Fruit fly (Drosophila melanogaster) whole organism, embryonic: Measurements from ENCODE around the gene Wnt6.

ENCODE experiments used
- Blimp-1 ChIP-seq: fragments of 200-800 bp; sonication (Bioruptor generic); optimal IDR thresholded peaks from 3 replicates; lab custom pipeline; 2018; ENCODE audit warnings: missing biosample characterization, missing genetic modification characterization, mild to moderate bottlenecking, moderate library complexity, missing genetic modification reagents
- CG11695 ChIP-seq: fragments of 200-800 bp; sonication (Bioruptor generic); IDR thresholded peaks from 3 replicates; pipeline ENCODE4 v1.3.6; 2022; ENCODE audit warnings: missing biosample characterization, missing genetic modification characterization
- CG11696 ChIP-seq: fragments of 200-800 bp; sonication (Bioruptor generic); IDR thresholded peaks from 2 replicates; pipeline ENCODE4 v1.3.6; 2022; ENCODE audit warnings: missing biosample characterization, missing genetic modification characterization
- CG11723 ChIP-seq: fragments of 200-800 bp; sonication (Bioruptor generic); optimal IDR thresholded peaks from 2 replicates; lab custom pipeline; 2017; ENCODE audit warnings: missing biosample characterization, mild to moderate bottlenecking, missing genetic modification characterization
- CG12071 ChIP-seq: fragments of 200-800 bp; sonication (Bioruptor generic); optimal IDR thresholded peaks from 3 replicates; lab custom pipeline; 2018; ENCODE audit warnings: missing biosample characterization, mild to moderate bottlenecking, missing genetic modification characterization
- CG12942 ChIP-seq: fragments of 200-800 bp; sonication (Bioruptor generic); optimal IDR thresholded peaks from 3 replicates; lab custom pipeline; 2016; ENCODE audit warnings: missing biosample characterization, missing genetic modification characterization
- CG14014 ChIP-seq: fragments of 200-800 bp; sonication (Bioruptor generic); IDR thresholded peaks from 2 replicates; pipeline ENCODE4 v1.3.6; 2022; ENCODE audit warnings: missing biosample characterization, missing genetic modification characterization
- CG14667 ChIP-seq: fragments of 200-800 bp; sonication (Bioruptor generic); IDR thresholded peaks from 2 replicates; pipeline ENCODE4 v1.3.6; 2022; ENCODE audit warnings: missing biosample characterization, missing genetic modification characterization
- CG18262 ChIP-seq: fragments of 200-800 bp; optimal IDR thresholded peaks from 3 replicates; lab custom pipeline; 2019; ENCODE audit warnings: missing biosample characterization, mild to moderate bottlenecking, missing genetic modification characterization, moderate library complexity
- CG2202 ChIP-seq: fragments of 200-800 bp; sonication (Bioruptor generic); optimal IDR thresholded peaks from 2 replicates; lab custom pipeline; 2018; ENCODE audit warnings: missing biosample characterization, mild to moderate bottlenecking, missing genetic modification characterization
- CG2712 ChIP-seq: fragments of 200-800 bp; optimal IDR thresholded peaks from 3 replicates; lab custom pipeline; 2019; ENCODE audit warnings: missing biosample characterization, mild to moderate bottlenecking, missing genetic modification characterization, moderate library complexity
- CG31388 ChIP-seq: fragments of 200-800 bp; sonication (Bioruptor generic); optimal IDR thresholded peaks from 2 replicates; lab custom pipeline; 2016; ENCODE audit warnings: missing biosample characterization, missing genetic modification characterization
- CG32767 ChIP-seq: fragments of 200-800 bp; sonication (Bioruptor generic); IDR thresholded peaks from 2 replicates; pipeline ENCODE4 v1.3.6; 2022; ENCODE audit warnings: missing biosample characterization, missing genetic modification characterization
- CG34376 ChIP-seq: fragments of 200-800 bp; sonication (Bioruptor generic); optimal IDR thresholded peaks from 2 replicates; lab custom pipeline; 2018; ENCODE audit warnings: missing biosample characterization, mild to moderate bottlenecking, missing genetic modification characterization
- CG42726 ChIP-seq: fragments of 200-800 bp; sonication (Bioruptor generic); IDR thresholded peaks from 2 replicates; pipeline ENCODE4 v1.3.6; 2022; ENCODE audit warnings: missing biosample characterization, missing genetic modification characterization; ENCODE audit not compliant: partially characterized antibody
- CG4360 ChIP-seq: fragments of 200-800 bp; sonication (Bioruptor generic); IDR thresholded peaks from 2 replicates; pipeline ENCODE4 v1.3.6; 2022; ENCODE audit warnings: missing biosample characterization, missing genetic modification characterization
- CG4424 ChIP-seq: fragments of 200-800 bp; sonication (Bioruptor generic); optimal IDR thresholded peaks from 3 replicates; lab custom pipeline; 2016; ENCODE audit warnings: missing biosample characterization, missing genetic modification characterization
- CG4854 ChIP-seq: fragments of 200-800 bp; sonication (Bioruptor generic); optimal IDR thresholded peaks from 2 replicates; lab custom pipeline; 2016; ENCODE audit warnings: missing biosample characterization, missing genetic modification characterization, inconsistent platforms
- CG8944 ChIP-seq: fragments of 200-800 bp; sonication (Bioruptor generic); optimal IDR thresholded peaks from 3 replicates; lab custom pipeline; 2016; ENCODE audit warnings: missing biosample characterization, missing genetic modification characterization
- CG9797 ChIP-seq: fragments of 200-800 bp; sonication (Bioruptor generic); optimal IDR thresholded peaks from 3 replicates; lab custom pipeline; 2018; ENCODE audit warnings: missing biosample characterization, mild to moderate bottlenecking, missing genetic modification characterization
- CG9932 ChIP-seq: fragments of 200-800 bp; sonication (Bioruptor generic); IDR thresholded peaks from 2 replicates; pipeline ENCODE4 v1.3.6; 2022; ENCODE audit warnings: missing biosample characterization, missing genetic modification characterization
- CoRest ChIP-seq: fragments of 200-800 bp; sonication (Bioruptor generic); optimal IDR thresholded peaks from 3 replicates; lab custom pipeline; 2018; ENCODE audit warnings: missing biosample characterization, mild to moderate bottlenecking, missing genetic modification characterization, moderate library complexity
- Dad ChIP-seq: fragments of 200-800 bp; sonication (Bioruptor generic); optimal IDR thresholded peaks from 3 replicates; lab custom pipeline; 2016; ENCODE audit warnings: missing biosample characterization, missing genetic modification characterization
- Dll ChIP-seq: fragments of 200-800 bp; sonication (Bioruptor generic); IDR thresholded peaks from 4 replicates; pipeline ENCODE4 v1.3.6; 2022; ENCODE audit warnings: missing biosample characterization, missing genetic modification characterization; ENCODE audit not compliant: partially characterized antibody
- Dp ChIP-seq: fragments of 200-800 bp; sonication (Bioruptor generic); optimal IDR thresholded peaks from 2 replicates; lab custom pipeline; 2018; ENCODE audit warnings: missing biosample characterization, mild to moderate bottlenecking, missing genetic modification characterization, moderate library complexity
- Dref ChIP-seq: fragments of 200-800 bp; sonication (Bioruptor generic); IDR thresholded peaks from 2 replicates; pipeline ENCODE4 v1.3.6; 2022; ENCODE audit warnings: missing biosample characterization, missing genetic modification characterization
- Gsc ChIP-seq: fragments of 200-800 bp; sonication (Bioruptor generic); IDR thresholded peaks from 2 replicates; pipeline ENCODE4 v1.3.6; 2022; ENCODE audit warnings: missing biosample characterization, missing genetic modification characterization
- Gug ChIP-seq: fragments of 200-800 bp; sonication (Bioruptor generic); IDR thresholded peaks from 4 replicates; pipeline ENCODE4 v1.3.6; 2022; ENCODE audit warnings: missing biosample characterization, missing genetic modification characterization
- Max ChIP-seq: fragments of 200-800 bp; sonication (Bioruptor generic); optimal IDR thresholded peaks from 2 replicates; lab custom pipeline; 2016; ENCODE audit warnings: missing biosample characterization, mild to moderate bottlenecking, missing genetic modification characterization
- Nf-YA ChIP-seq: fragments of 200-800 bp; sonication (Bioruptor generic); IDR thresholded peaks from 2 replicates; pipeline ENCODE4 v1.3.6; 2022; ENCODE audit warnings: missing biosample characterization, missing genetic modification characterization
- Nf-YB ChIP-seq: fragments of 200-800 bp; sonication (Bioruptor generic); optimal IDR thresholded peaks from 3 replicates; lab custom pipeline; 2019; ENCODE audit warnings: missing biosample characterization, mild to moderate bottlenecking, missing genetic modification characterization, moderate library complexity
- Oaz ChIP-seq: fragments of 200-800 bp; sonication (Bioruptor generic); IDR thresholded peaks from 2 replicates; pipeline ENCODE4 v1.3.6; 2022; ENCODE audit warnings: missing biosample characterization, missing genetic modification characterization
- Rfx ChIP-seq: fragments of 200-800 bp; sonication (Bioruptor generic); IDR thresholded peaks from 2 replicates; pipeline ENCODE4 v1.3.6; 2022; ENCODE audit warnings: missing biosample characterization, missing genetic modification characterization
- ara ChIP-seq: fragments of 200-800 bp; sonication (Bioruptor generic); IDR thresholded peaks from 2 replicates; pipeline ENCODE4 v1.3.6; 2022; ENCODE audit warnings: missing biosample characterization, missing genetic modification characterization
- ase ChIP-seq: fragments of 200-800 bp; sonication (Bioruptor generic); IDR thresholded peaks from 3 replicates; pipeline ENCODE4 v1.3.6; 2022; ENCODE audit warnings: missing biosample characterization, missing genetic modification characterization
- bcd ChIP-seq: fragments of 200-800 bp; sonication (Bioruptor generic); optimal IDR thresholded peaks from 2 replicates; lab custom pipeline; 2017; ENCODE audit warnings: missing biosample characterization, mild to moderate bottlenecking, missing genetic modification characterization
- bigmax ChIP-seq: fragments of 200-800 bp; sonication (Bioruptor generic); optimal IDR thresholded peaks from 2 replicates; lab custom pipeline; 2018; ENCODE audit warnings: missing biosample characterization, mild to moderate bottlenecking, missing genetic modification characterization
- caup ChIP-seq: fragments of 200-800 bp; sonication (Bioruptor generic); optimal IDR thresholded peaks from 3 replicates; lab custom pipeline; 2017; ENCODE audit warnings: missing biosample characterization, mild to moderate bottlenecking, missing genetic modification characterization, moderate library complexity; ENCODE audit not compliant: severe bottlenecking
- gcm2 ChIP-seq: fragments of 200-800 bp; sonication (Bioruptor generic); optimal IDR thresholded peaks from 2 replicates; lab custom pipeline; 2016; ENCODE audit warnings: missing biosample characterization, missing genetic modification characterization
- gsb ChIP-seq: fragments of 200-800 bp; sonication (Bioruptor generic); IDR thresholded peaks from 2 replicates; pipeline ENCODE4 v1.3.6; 2022; ENCODE audit warnings: missing biosample characterization, missing genetic modification characterization
- lilli ChIP-seq: fragments of 200-800 bp; sonication (Bioruptor generic); optimal IDR thresholded peaks from 3 replicates; lab custom pipeline; 2016; ENCODE audit warnings: missing biosample characterization, missing genetic modification characterization
- mam ChIP-seq: fragments of 200-800 bp; sonication (Bioruptor generic); optimal IDR thresholded peaks from 3 replicates; lab custom pipeline; 2016; ENCODE audit warnings: missing biosample characterization, missing genetic modification characterization
- pnt ChIP-seq: fragments of 200-800 bp; sonication (Bioruptor generic); optimal IDR thresholded peaks from 3 replicates; lab custom pipeline; 2016; ENCODE audit warnings: missing biosample characterization, missing genetic modification characterization
- pum ChIP-seq: fragments of 200-800 bp; sonication (Bioruptor generic); optimal IDR thresholded peaks from 2 replicates; lab custom pipeline; 2016; ENCODE audit warnings: missing biosample characterization, missing genetic modification characterization
- repo ChIP-seq: fragments of 200-800 bp; sonication (Bioruptor generic); optimal IDR thresholded peaks from 2 replicates; lab custom pipeline; 2016; ENCODE audit warnings: missing biosample characterization, missing genetic modification characterization
- scrt ChIP-seq: fragments of 200-800 bp; sonication (Bioruptor generic); optimal IDR thresholded peaks from 2 replicates; lab custom pipeline; 2018; ENCODE audit warnings: missing biosample characterization, mild to moderate bottlenecking, missing genetic modification characterization, moderate library complexity
- sim ChIP-seq: fragments of 200-800 bp; sonication (Bioruptor generic); IDR thresholded peaks from 2 replicates; pipeline ENCODE4 v1.3.6; 2022; ENCODE audit warnings: missing biosample characterization, missing genetic modification characterization
- stc ChIP-seq: fragments of 200-800 bp; sonication (Bioruptor generic); IDR thresholded peaks from 2 replicates; pipeline ENCODE4 v1.3.6; 2022; ENCODE audit warnings: missing biosample characterization, missing genetic modification characterization
- tll ChIP-seq, 2 experiments: fragments of 200-800 bp in 1 of 2; fragments of >200 bp in 1 of 2; sonication (Bioruptor generic) in 1 of 2; optimal IDR thresholded peaks; 2 replicates each; lab custom pipeline; 2017 to 2019; ENCODE audit warnings: missing biosample characterization in 2 of 2, missing genetic modification characterization in 2 of 2, mild to moderate bottlenecking in 1 of 2, moderate library complexity in 1 of 2
- tup ChIP-seq: fragments of 200-800 bp; sonication (Bioruptor generic); optimal IDR thresholded peaks from 2 replicates; lab custom pipeline; 2016; ENCODE audit warnings: missing biosample characterization, mild to moderate bottlenecking, missing genetic modification characterization, moderate library complexity
- tx ChIP-seq: fragments of 200-800 bp; sonication (Bioruptor generic); optimal IDR thresholded peaks from 2 replicates; lab custom pipeline; 2016; ENCODE audit warnings: missing biosample characterization, missing genetic modification characterization

The Wnt6 gene

dm6 chr2L:7313233-7313858, 20.2 kb upstream of the Wnt6 start (continued):
- no peak for TF ChIP-seq repo (GFP tag; lab: Kevin White, UChicago)
- no peak for TF ChIP-seq CG42726 (GFP tag; lab: Robert Waterston, UW)
- peak; percentile 67; the same call in 1 of the 2 replicates for TF ChIP-seq ara (GFP tag; lab: Robert Waterston, UW)
- TF ChIP-seq bcd (GFP tag; lab: Kevin White, UChicago): peak; percentile 7
- TF ChIP-seq CG32767 (GFP tag; lab: Robert Waterston, UW): no peak
- no peak for TF ChIP-seq Dad (GFP tag; lab: Kevin White, UChicago)
- no peak for TF ChIP-seq Dp (GFP tag; lab: Kevin White, UChicago)
- no peak for TF ChIP-seq tup (GFP tag; lab: Kevin White, UChicago)
- no peak for TF ChIP-seq CG14014 (GFP tag; lab: Robert Waterston, UW)
- TF ChIP-seq tll (GFP tag; optimal IDR thresholded peaks at IDR 0.05; lab: Kevin White, UChicago): no peak
- no peak for TF ChIP-seq CG12071 (GFP tag; lab: Kevin White, UChicago)
- TF ChIP-seq CG2202 (tag; lab: Kevin White, UChicago): peak; percentile 20
- peak; percentile 42 for TF ChIP-seq CG2712
- TF ChIP-seq CG9932 (GFP tag; lab: Robert Waterston, UW): no peak
- TF ChIP-seq CG8944 (GFP tag; lab: Kevin White, UChicago): no peak
- TF ChIP-seq Gug: peak; percentile 36; the same call in 2 of the 4 replicates
- TF ChIP-seq CoRest (tag; lab: Kevin White, UChicago): no peak
- no peak for TF ChIP-seq CG31388 (GFP tag; lab: Kevin White, UChicago)
- no peak for TF ChIP-seq caup (GFP tag; lab: Kevin White, UChicago)
- no peak for TF ChIP-seq CG14667 (GFP tag; lab: Robert Waterston, UW)
- peak; percentile 85 for TF ChIP-seq Nf-YB (GFP tag; lab: Kevin White, UChicago)
- TF ChIP-seq ase: no peak
- TF ChIP-seq bigmax (GFP tag; lab: Kevin White, UChicago): no peak
- TF ChIP-seq Dref (GFP tag; lab: Robert Waterston, UW): no peak
- TF ChIP-seq Nf-YA: no peak
- no peak for TF ChIP-seq sim (GFP tag; lab: Robert Waterston, UW)
- TF ChIP-seq pnt (GFP tag; lab: Kevin White, UChicago): peak; percentile 26
- peak; percentile 29 for TF ChIP-seq Blimp-1 (GFP tag; lab: Kevin White, UChicago)
- TF ChIP-seq CG4854 (GFP tag; lab: Kevin White, UChicago): no peak
- no peak for TF ChIP-seq gcm2 (GFP tag; lab: Kevin White, UChicago)
- no peak for TF ChIP-seq gsb (GFP tag; lab: Robert Waterston, UW)
- no peak for TF ChIP-seq Oaz (GFP tag; lab: Robert Waterston, UW)
- no peak for TF ChIP-seq Dll (GFP tag; lab: Robert Waterston, UW)
- TF ChIP-seq Max (GFP tag; lab: Kevin White, UChicago): no peak
- TF ChIP-seq pum: no peak
- peak; percentile 46; the same call in 1 of the 2 replicates for TF ChIP-seq CG11696 (GFP tag; lab: Robert Waterston, UW)
- TF ChIP-seq CG4360 (GFP tag; lab: Robert Waterston, UW): peak; percentile 40; the same call in 1 of the 2 replicates
- TF ChIP-seq stc (GFP tag; lab: Robert Waterston, UW): no peak
- no peak; the same call in 1 of the 2 replicates for TF ChIP-seq Gsc (GFP tag; lab: Robert Waterston, UW)
- TF ChIP-seq lilli: peak; percentile 20
- TF ChIP-seq CG11695 (GFP tag; lab: Robert Waterston, UW): peak; percentile 51; the same call in 1 of the 3 replicates
- no peak for TF ChIP-seq CG34376 (GFP tag; lab: Kevin White, UChicago)
- TF ChIP-seq mam: peak; percentile 8
- no peak for TF ChIP-seq CG9797
- TF ChIP-seq tx (GFP tag; lab: Kevin White, UChicago): no peak
- no peak for TF ChIP-seq CG12942
- TF ChIP-seq CG11723 (GFP tag; lab: Kevin White, UChicago): no peak
- TF ChIP-seq CG4424: peak; percentile 35
- TF ChIP-seq CG18262 (tag; lab: Kevin White, UChicago): peak; percentile 52
- no peak for TF ChIP-seq Rfx
- no peak for TF ChIP-seq scrt (GFP tag; lab: Kevin White, UChicago)
